Worm (Caenorhabditis elegans) whole organism, L4/young adult: Measurements from ENCODE around the gene paml-1.

Experiments used
- W03F9.2 ChIP-seq: fragments of 150-350 bp; optimal IDR thresholded peaks from 2 replicates; lab custom pipeline; 2014; ENCODE audit warnings: missing biosample characterization, missing genetic modification characterization
- him-1 ChIP-seq: sonication (generic microtip); optimal IDR thresholded peaks from 2 replicates; lab custom pipeline; 2016; ENCODE audit warnings: missing genotype, missing genetic modification reagents, missing genetic modification characterization, missing compliant biosample characterization

ce11 chrIII:10278826-10279225, 44.9 kb upstream of the paml-1 start, which contains the start of gene pad-2:
- TF ChIP-seq W03F9.2 (tag; lab: Kevin White, UChicago) (no peak), him-1 (tag; lab: Kevin White, UChicago) (no peak)
